Worm (Caenorhabditis elegans) whole organism, late embryonic: ENCODE measurements around the gene lron-12.

Experiments
- F13H6.1 ChIP-seq: sonication (generic microtip); optimal IDR thresholded peaks from 2 replicates; lab custom pipeline; 2016; ENCODE audit warnings: missing genetic modification characterization, missing compliant biosample characterization
- K09A11.1 ChIP-seq: sonication (generic microtip); optimal IDR thresholded peaks from 2 replicates; lab custom pipeline; 2017; ENCODE audit warnings: antibody characterized with exemption, mild to moderate bottlenecking, missing genetic modification characterization, missing compliant biosample characterization; ENCODE audit not compliant: insufficient read depth
- Y22D7AL.16 ChIP-seq: sonication (generic microtip); optimal IDR thresholded peaks from 2 replicates; lab custom pipeline; 2016; ENCODE audit warnings: missing genetic modification characterization, missing compliant biosample characterization
- ceh-19 ChIP-seq: fragments of 200-800 bp; sonication (Bioruptor generic); optimal IDR thresholded peaks from 2 replicates; lab custom pipeline; 2018; ENCODE audit warnings: mild to moderate bottlenecking, missing genetic modification characterization, missing compliant biosample characterization
- ceh-24 ChIP-seq: sonication (generic microtip); optimal IDR thresholded peaks from 2 replicates; lab custom pipeline; 2016; ENCODE audit warnings: mild to moderate bottlenecking, missing genetic modification characterization, missing compliant biosample characterization
- ceh-31 ChIP-seq: sonication (generic microtip); optimal IDR thresholded peaks from 2 replicates; lab custom pipeline; 2016; ENCODE audit warnings: missing genetic modification characterization, missing compliant biosample characterization
- dmd-4 ChIP-seq: sonication (generic microtip); optimal IDR thresholded peaks from 2 replicates; lab custom pipeline; 2016; ENCODE audit warnings: borderline replicate concordance, missing genetic modification characterization, missing compliant biosample characterization
- elt-2 ChIP-seq: sonication (generic microtip); optimal IDR thresholded peaks from 2 replicates; lab custom pipeline; 2016; ENCODE audit warnings: missing genetic modification reagents, missing genetic modification characterization, missing compliant biosample characterization
- elt-4 ChIP-seq: sonication (generic microtip); optimal IDR thresholded peaks from 2 replicates; lab custom pipeline; 2016; ENCODE audit warnings: missing genetic modification characterization, missing compliant biosample characterization
- ets-4 ChIP-seq: sonication (generic microtip); optimal IDR thresholded peaks from 2 replicates; lab custom pipeline; 2016; ENCODE audit warnings: missing genetic modification characterization, missing compliant biosample characterization
- fkh-6 ChIP-seq: sonication (generic microtip); optimal IDR thresholded peaks from 2 replicates; lab custom pipeline; 2016; ENCODE audit warnings: missing genetic modification characterization, missing compliant biosample characterization
- gmeb-2 ChIP-seq: sonication (generic microtip); optimal IDR thresholded peaks from 2 replicates; lab custom pipeline; 2016; ENCODE audit warnings: missing genetic modification characterization, inconsistent platforms, missing compliant biosample characterization
- hlh-13 ChIP-seq: fragments of 200-800 bp; sonication (Bioruptor generic); optimal IDR thresholded peaks from 2 replicates; lab custom pipeline; 2018; ENCODE audit warnings: mild to moderate bottlenecking, missing genetic modification characterization, missing compliant biosample characterization
- hlh-6 ChIP-seq: sonication (generic microtip); optimal IDR thresholded peaks from 2 replicates; lab custom pipeline; 2016; ENCODE audit warnings: missing genotype, missing genetic modification characterization, missing compliant biosample characterization
- lin-11 ChIP-seq: fragments of 200-800 bp; sonication (Bioruptor generic); optimal IDR thresholded peaks from 2 replicates; lab custom pipeline; 2018; ENCODE audit warnings: mild to moderate bottlenecking, missing genetic modification characterization, missing compliant biosample characterization
- mec-3 ChIP-seq: sonication (generic microtip); optimal IDR thresholded peaks from 2 replicates; lab custom pipeline; 2016; ENCODE audit warnings: borderline replicate concordance, missing genetic modification characterization, missing compliant biosample characterization
- nfya-1 ChIP-seq: sonication (generic microtip); optimal IDR thresholded peaks from 2 replicates; lab custom pipeline; 2017; ENCODE audit warnings: missing genetic modification characterization, mild to moderate bottlenecking, missing compliant biosample characterization, antibody characterized with exemption, moderate library complexity
- nhr-232 ChIP-seq: sonication (generic microtip); optimal IDR thresholded peaks from 2 replicates; lab custom pipeline; 2016; ENCODE audit warnings: missing genetic modification characterization, missing compliant biosample characterization
- npax-4 ChIP-seq: sonication (generic microtip); optimal IDR thresholded peaks from 2 replicates; lab custom pipeline; 2016; ENCODE audit warnings: missing genetic modification characterization, missing compliant biosample characterization
- odd-2 ChIP-seq: sonication (generic microtip); optimal IDR thresholded peaks from 2 replicates; lab custom pipeline; 2017; ENCODE audit warnings: antibody characterized with exemption, mild to moderate bottlenecking, missing genetic modification characterization, missing compliant biosample characterization
- pag-3 ChIP-seq: sonication (generic microtip); optimal IDR thresholded peaks from 2 replicates; lab custom pipeline; 2016; ENCODE audit warnings: missing compliant biosample characterization, missing genetic modification characterization, borderline replicate concordance
- pat-9 ChIP-seq: fragments of 200-800 bp; sonication (Bioruptor generic); optimal IDR thresholded peaks from 2 replicates; lab custom pipeline; 2018; ENCODE audit warnings: mild to moderate bottlenecking, missing genetic modification characterization, moderate library complexity, missing compliant biosample characterization
- pqm-1 ChIP-seq: sonication (generic microtip); optimal IDR thresholded peaks from 2 replicates; lab custom pipeline; 2016; ENCODE audit warnings: missing genetic modification characterization, missing compliant biosample characterization
- ref-2 ChIP-seq: sonication (generic microtip); optimal IDR thresholded peaks from 2 replicates; lab custom pipeline; 2016; ENCODE audit warnings: missing genetic modification characterization, missing compliant biosample characterization
- sdc-2 ChIP-seq: sonication (generic microtip); optimal IDR thresholded peaks from 2 replicates; lab custom pipeline; 2016; ENCODE audit warnings: missing genotype, missing genetic modification characterization, missing compliant biosample characterization
- sox-4 ChIP-seq: sonication (generic microtip); optimal IDR thresholded peaks from 2 replicates; lab custom pipeline; 2017; ENCODE audit warnings: mild to moderate bottlenecking, missing genetic modification characterization, inconsistent platforms, missing compliant biosample characterization
- syd-9 ChIP-seq: sonication (generic microtip); optimal IDR thresholded peaks from 2 replicates; lab custom pipeline; 2016; ENCODE audit warnings: mild to moderate bottlenecking, missing genetic modification characterization, moderate library complexity, missing compliant biosample characterization
- tbx-2 ChIP-seq: sonication (generic microtip); optimal IDR thresholded peaks from 2 replicates; lab custom pipeline; 2016; ENCODE audit warnings: missing genetic modification characterization, missing compliant biosample characterization
- tbx-7 ChIP-seq: sonication (generic microtip); optimal IDR thresholded peaks from 2 replicates; lab custom pipeline; 2016; ENCODE audit warnings: missing genotype, missing genetic modification characterization, missing compliant biosample characterization
- ttx-3 ChIP-seq: sonication (generic microtip); optimal IDR thresholded peaks from 2 replicates; lab custom pipeline; 2016; ENCODE audit warnings: missing genetic modification reagents, missing genetic modification characterization, missing compliant biosample characterization
- unc-86 ChIP-seq: sonication (generic microtip); optimal IDR thresholded peaks from 2 replicates; lab custom pipeline; 2016; ENCODE audit warnings: missing genetic modification characterization, missing compliant biosample characterization
- zip-5 ChIP-seq: sonication (generic microtip); optimal IDR thresholded peaks from 2 replicates; lab custom pipeline; 2016; ENCODE audit warnings: missing genetic modification characterization, missing compliant biosample characterization

Gene lron-12

ce11 chrIII:12118381-12118780 lies at the start of gene lron-12:
Gene lron-12, minus strand, starts transcription at chrIII:12118481.
- TF ChIP-seq pag-3 (tag; lab: Kevin White, UChicago) (no peak), sdc-2 (no peak), unc-86 (tag; lab: Kevin White, UChicago) (no peak), tbx-2 (no peak), ceh-19 (GFP tag; lab: Kevin White, UChicago) (no peak), odd-2 (tag; lab: Kevin White, UChicago) (no peak), hlh-6 (tag; lab: Kevin White, UChicago) (no peak), ttx-3 (tag; lab: Kevin White, UChicago) (no peak), ref-2 (no peak), ceh-24 (tag; lab: Kevin White, UChicago) (no peak), fkh-6 (no peak), dmd-4 (tag; lab: Kevin White, UChicago) (no peak), gmeb-2 (tag; lab: Kevin White, UChicago) (no peak), Y22D7AL.16 (no peak), hlh-13 (GFP tag; lab: Kevin White, UChicago) (no peak), mec-3 (tag; lab: Kevin White, UChicago) (no peak), F13H6.1 (no peak), elt-2 (tag; lab: Kevin White, UChicago) (no peak)
- TF ChIP-seq, all 69 proteins: peak for 0

- TF ChIP-seq elt-4 (no peak), tbx-2 (no peak), syd-9 (no peak)
These were observed 48.7 kb upstream of the lron-12 start for ce11 chrIII:12167030-12167429.

ce11 chrIII:12165305-12165704 lies 47.0 kb upstream of the lron-12 start:
- TF ChIP-seq hlh-6 (tag; lab: Kevin White, UChicago) (peak; percentile 30), K09A11.1 (tag; lab: Kevin White, UChicago) (no peak)

- TF ChIP-seq tbx-2, result no peak
- no peak for TF ChIP-seq ref-2
- no peak for TF ChIP-seq tbx-7 (tag; lab: Kevin White, UChicago)
- TF ChIP-seq ets-4, result no peak
- no peak for TF ChIP-seq pat-9 (tag; lab: Kevin White, UChicago)
- TF ChIP-seq syd-9, result no peak
- peak; percentile 63 for TF ChIP-seq nfya-1 (tag; lab: Kevin White, UChicago)
- no peak for TF ChIP-seq lin-11 (tag; lab: Kevin White, UChicago)
- TF ChIP-seq, all 69 proteins: peak for 1
These were observed 46.1 kb upstream of the lron-12 start for ce11 chrIII:12164414-12164813.

ce11 chrIII:12160929-12161328 lies 42.6 kb upstream of the lron-12 start:
- no peak for TF ChIP-seq zip-5 (tag; lab: Kevin White, UChicago)
- TF ChIP-seq nhr-232, result no peak
- TF ChIP-seq nfya-1 (tag; lab: Kevin White, UChicago), result peak; percentile 78
- no peak for TF ChIP-seq dmd-4 (tag; lab: Kevin White, UChicago)
- TF ChIP-seq odd-2 (tag; lab: Kevin White, UChicago), result no peak

ce11 chrIII:12160458-12160857 lies 42.2 kb upstream of the lron-12 start, which contains the start of gene Y75B8A.8:
Gene Y75B8A.8, plus strand, starts transcription at chrIII:12160758.
- TF ChIP-seq pqm-1 (no peak), sox-4 (tag; lab: Kevin White, UChicago) (no peak), ceh-31 (tag; lab: Kevin White, UChicago) (no peak), lin-11 (tag; lab: Kevin White, UChicago) (no peak), nhr-232 (no peak), ceh-24 (tag; lab: Kevin White, UChicago) (no peak), F13H6.1 (no peak), tbx-7 (tag; lab: Kevin White, UChicago) (no peak), fkh-6 (no peak), npax-4 (no peak)
- TF ChIP-seq, all 69 proteins: peak for 0
